Worm (Caenorhabditis elegans) whole organism, early embryonic: ENCODE data around the gene T25B9.11.

Source experiments
- hmg-4 ChIP-seq: fragments of 200-800 bp; sonication (Bioruptor generic); optimal IDR thresholded peaks from 2 replicates; lab custom pipeline; 2018; ENCODE audit warnings: mild to moderate bottlenecking, missing genetic modification characterization, missing compliant biosample characterization
- sea-1 ChIP-seq: fragments of 200-800 bp; sonication (Bioruptor generic); conservative IDR thresholded peaks from 2 replicates; pipeline ENCODE4 v1.3.6; 2022; ENCODE audit warnings: missing genetic modification characterization, missing compliant biosample characterization

ce11 chrIV:10718865-10719264 is 45.4 kb upstream of the T25B9.11 start:
- TF ChIP-seq hmg-4 (GFP tag; lab: Kevin White, UChicago) (no peak), sea-1 (no peak)
